Fruit fly (Drosophila melanogaster) ovary, adult (tissue): ENCODE data around the gene CG5835.

Experiments
- CG17801 ChIP-seq: fragments of 200-800 bp; optimal IDR thresholded peaks from 2 replicates; lab custom pipeline; 2019; ENCODE audit warnings: missing biosample characterization, mild to moderate bottlenecking, missing genetic modification characterization, moderate library complexity; ENCODE audit not compliant: partially characterized antibody

CG5835 gene

dm6 chr3R:19159778-19160177, 6.3 kb upstream of the CG5835 start, which contains the start of gene CG11779:
Gene CG11779 (minus strand): TSS chr3R:19159878.
- TF ChIP-seq CG17801 (GFP tag; lab: Kevin White, UChicago), result no peak

dm6 chr3R:19157997-19158396, 4.5 kb upstream of the CG5835 start:
- peak; percentile 86 for TF ChIP-seq CG17801 (GFP tag; lab: Kevin White, UChicago)

- TF ChIP-seq CG17801 (GFP tag; lab: Kevin White, UChicago), result peak; percentile 38
Observed at dm6 chr3R:19156670-19157402, 3.4 kb upstream of the CG5835 start, which contains the start of gene nanos. Gene nanos (plus strand): TSS chr3R:19157238.

dm6 chr3R:19152835-19153234, 651 bp downstream of the CG5835 start:
- no peak for TF ChIP-seq CG17801 (GFP tag; lab: Kevin White, UChicago)

- no peak for TF ChIP-seq CG17801 (GFP tag; lab: Kevin White, UChicago)
Observed at dm6 chr3R:19151848-19152787, 1.4 kb downstream of the CG5835 start.

dm6 chr3R:19150856-19151651, 2.4 kb downstream of the CG5835 start:
- no peak for TF ChIP-seq CG17801 (GFP tag; lab: Kevin White, UChicago)

- TF ChIP-seq CG17801 (GFP tag; lab: Kevin White, UChicago), result peak; percentile 72
Observed at dm6 chr3R:19147511-19148239, 5.8 kb downstream of the CG5835 start, which contains the start of gene Ppcs. Gene Ppcs (minus strand): TSS chr3R:19147910.

dm6 chr3R:19134957-19135356, 18.5 kb downstream of the CG5835 start, which contains the start of gene Cyp12a4:
Gene Cyp12a4 (plus strand): TSS chr3R:19135158.
- no peak for TF ChIP-seq CG17801 (GFP tag; lab: Kevin White, UChicago)

dm6 chr3R:19132146-19132833, 21.2 kb downstream of the CG5835 start, which contains the start of gene Cyp12a5:
Gene Cyp12a5 (plus strand): TSS chr3R:19132648.
- TF ChIP-seq CG17801 (GFP tag; lab: Kevin White, UChicago), result no peak

dm6 chr3R:19118505-19119138, 34.9 kb downstream of the CG5835 start:
- no peak for TF ChIP-seq CG17801 (GFP tag; lab: Kevin White, UChicago)

dm6 chr3R:19113836-19114235, 39.6 kb downstream of the CG5835 start:
- TF ChIP-seq CG17801 (GFP tag; lab: Kevin White, UChicago), result peak; percentile 77

dm6 chr3R:19112372-19112771, 41.1 kb downstream of the CG5835 start:
- no peak for TF ChIP-seq CG17801 (GFP tag; lab: Kevin White, UChicago)

dm6 chr3R:19111159-19111558, 42.3 kb downstream of the CG5835 start:
- TF ChIP-seq CG17801 (GFP tag; lab: Kevin White, UChicago), result no peak
